Worm (Caenorhabditis elegans) whole organism, midembryonic: ENCODE data around the gene cab-1.
A peak's percentile ranks its signal among the peaks of the same experiment; 100 is the strongest.

Experiments used
- T22C8.4 ChIP-seq: fragments of 200-800 bp; sonication (Bioruptor generic); IDR thresholded peaks from 2 replicates; pipeline ENCODE4 v1.3.6; 2022; ENCODE audit warnings: missing genetic modification characterization, missing compliant biosample characterization
- cog-1 ChIP-seq: sonication (generic microtip); optimal IDR thresholded peaks from 2 replicates; lab custom pipeline; 2016; ENCODE audit warnings: missing genetic modification characterization, missing compliant biosample characterization
- flt-1 ChIP-seq: fragments of 200-800 bp; sonication (Bioruptor generic); IDR thresholded peaks from 2 replicates; pipeline ENCODE4 v1.3.6; 2022; ENCODE audit warnings: missing genetic modification characterization, missing compliant biosample characterization
- klf-2 ChIP-seq: fragments of 200-800 bp; sonication (Bioruptor generic); conservative IDR thresholded peaks from 2 replicates; pipeline ENCODE4 v1.3.6; 2022; ENCODE audit warnings: missing genetic modification reagents, missing genetic modification characterization, missing compliant biosample characterization
- med-1 ChIP-seq: sonication (generic microtip); optimal IDR thresholded peaks from 2 replicates; lab custom pipeline; 2017; ENCODE audit warnings: missing genetic modification characterization, mild to moderate bottlenecking, missing compliant biosample characterization, antibody characterized with exemption, missing genetic modification reagents; ENCODE audit not compliant: insufficient read depth
- ref-1 ChIP-seq: fragments of 200-800 bp; sonication (Bioruptor generic); conservative IDR thresholded peaks from 2 replicates; pipeline ENCODE4 v1.3.6; 2022; ENCODE audit warnings: missing genetic modification reagents, missing genetic modification characterization, missing compliant biosample characterization
- tab-1 ChIP-seq: fragments of 200-800 bp; sonication (Bioruptor generic); IDR thresholded peaks from 2 replicates; pipeline ENCODE4 v1.3.6; 2022; ENCODE audit warnings: missing genetic modification characterization, missing compliant biosample characterization
- ztf-23 ChIP-seq: fragments of 200-800 bp; sonication (Bioruptor generic); IDR thresholded peaks from 2 replicates; pipeline ENCODE4 v1.3.6; 2022; ENCODE audit warnings: missing genetic modification reagents, missing genetic modification characterization, missing compliant biosample characterization
- ztf-29 ChIP-seq: fragments of 200-800 bp; sonication (Bioruptor generic); IDR thresholded peaks from 2 replicates; pipeline ENCODE4 v1.3.6; 2022; ENCODE audit warnings: missing genetic modification reagents, missing genetic modification characterization, missing compliant biosample characterization

cab-1 gene

DNA sequence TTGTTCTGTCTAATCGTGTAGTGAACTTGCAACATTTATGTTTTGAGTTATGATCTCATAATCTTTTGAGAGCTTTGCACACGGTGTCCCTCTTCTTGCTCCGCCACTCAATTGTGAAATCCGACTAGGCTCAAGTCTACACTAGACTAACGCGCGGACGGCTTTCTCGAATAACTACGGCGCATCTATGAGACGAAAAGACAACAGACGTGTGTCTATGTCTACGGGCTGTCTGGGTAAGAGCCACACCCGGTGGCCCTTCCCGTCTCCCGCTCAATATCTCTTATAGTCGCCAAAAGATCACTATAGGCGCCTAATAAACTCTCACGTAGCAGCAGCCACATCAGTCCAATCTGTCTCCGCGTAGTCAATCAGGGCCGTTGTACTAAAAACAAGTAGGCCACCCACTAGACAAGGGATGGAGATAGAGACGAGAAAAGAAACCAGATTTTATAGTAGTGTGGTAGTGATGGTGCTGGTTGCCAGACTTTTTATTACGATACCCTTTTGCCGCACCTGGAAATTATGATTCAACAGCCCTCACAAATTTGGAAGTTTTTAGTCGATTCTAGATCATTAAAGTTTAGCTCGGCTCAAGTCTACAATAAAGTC is 36.9 kb downstream of the cab-1 start:
- no peak for TF ChIP-seq flt-1 (GFP tag; lab: Robert Waterston, UW)
- TF ChIP-seq ztf-23 (GFP tag; lab: Robert Waterston, UW): no peak

DNA sequence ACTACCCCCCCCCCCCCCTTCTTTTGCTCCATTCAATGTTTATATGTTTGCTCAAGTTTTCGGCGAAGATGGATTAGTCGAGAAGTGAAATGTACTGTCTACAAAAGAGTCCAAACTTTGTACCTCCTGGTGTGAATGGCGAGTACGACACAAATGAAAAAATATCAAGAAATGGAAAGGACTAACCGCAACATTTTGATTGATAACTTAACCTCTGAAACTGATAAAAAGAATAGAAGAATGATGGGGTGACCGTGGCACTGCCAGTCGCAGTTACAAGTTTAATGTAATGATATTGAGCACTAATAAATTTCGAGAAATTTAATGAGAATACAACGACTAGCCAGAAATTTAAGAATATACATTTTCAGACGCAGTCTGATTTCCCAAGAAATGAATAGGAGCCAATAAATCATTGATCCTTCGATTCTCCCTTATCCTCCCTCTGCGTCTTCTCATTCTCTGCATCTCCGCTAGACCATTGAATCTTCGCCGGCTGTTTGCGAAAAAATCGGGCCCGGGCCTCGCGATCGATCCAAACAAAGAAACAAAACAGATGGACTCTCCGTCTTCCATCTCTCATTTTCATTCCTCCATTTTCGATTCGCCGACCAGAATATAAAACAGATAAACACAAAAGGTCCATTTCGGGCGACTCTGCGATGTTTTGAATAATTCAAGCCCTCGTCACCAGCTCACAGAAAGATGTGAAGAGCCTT is 37.9 kb downstream of the cab-1 start:
- no peak for TF ChIP-seq klf-2
- TF ChIP-seq T22C8.4 (GFP tag; lab: Robert Waterston, UW): peak; percentile 31; the same call in 1 of the 2 replicates
- TF ChIP-seq cog-1 (tag; lab: Kevin White, UChicago): no peak

DNA sequence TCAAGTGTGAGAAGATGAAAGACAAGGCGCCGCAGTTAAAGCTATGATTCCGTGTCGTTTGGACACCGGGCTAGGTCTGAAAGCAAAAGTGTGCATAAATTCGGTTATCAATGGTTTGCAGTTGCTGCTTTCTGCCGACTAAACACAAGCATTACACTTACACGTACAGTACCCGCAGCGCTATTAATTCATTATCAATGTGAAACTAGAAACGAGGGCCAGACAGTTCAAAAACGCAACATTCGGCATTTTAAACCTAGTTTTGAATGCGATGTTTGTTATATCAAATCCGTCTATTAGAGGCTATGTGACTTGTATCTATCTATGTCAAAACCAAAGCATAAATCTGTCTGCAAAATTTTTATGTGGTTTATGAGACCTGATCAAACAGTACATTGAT is 38.7 kb downstream of the cab-1 start:
- TF ChIP-seq cog-1 (tag; lab: Kevin White, UChicago): no peak
- no peak for TF ChIP-seq T22C8.4 (GFP tag; lab: Robert Waterston, UW)
- no peak for TF ChIP-seq flt-1 (GFP tag; lab: Robert Waterston, UW)
- no peak for TF ChIP-seq ztf-29
- TF ChIP-seq ztf-23 (GFP tag; lab: Robert Waterston, UW): no peak
- no peak for TF ChIP-seq med-1 (GFP tag; lab: Kevin White, UChicago)
- no peak for TF ChIP-seq klf-2
- TF ChIP-seq tab-1 (GFP tag; lab: Robert Waterston, UW): no peak
- no peak for TF ChIP-seq ref-1 (GFP tag; lab: Robert Waterston, UW)

ce11 chrX:12172482-12173134 is 40.1 kb downstream of the cab-1 start:
- TF ChIP-seq ztf-29: no peak
- no peak for TF ChIP-seq tab-1 (GFP tag; lab: Robert Waterston, UW)
- no peak for TF ChIP-seq T22C8.4 (GFP tag; lab: Robert Waterston, UW)

ce11 chrX:12171631-12172348 is 40.9 kb downstream of the cab-1 start, which contains the start of gene F57G12.1:
Gene F57G12.1, minus strand, starts transcription at chrX:12171681.
- TF ChIP-seq flt-1 (GFP tag; lab: Robert Waterston, UW) (0 out of 2 replicates have a peak, but pooled peaks have one; percentile 66), klf-2 (0 out of 2 replicates have a peak, but pooled peaks have one; percentile 16), tab-1 (GFP tag; lab: Robert Waterston, UW) (peak; percentile 59; the same call in 1 of the 2 replicates), ref-1 (GFP tag; lab: Robert Waterston, UW) (no peak), med-1 (GFP tag; lab: Kevin White, UChicago) (no peak), T22C8.4 (GFP tag; lab: Robert Waterston, UW) (no peak), cog-1 (tag; lab: Kevin White, UChicago) (peak; percentile 85), ztf-23 (GFP tag; lab: Robert Waterston, UW) (no peak), ztf-29 (no peak)

ce11 chrX:12169390-12169789 is 43.3 kb downstream of the cab-1 start:
- TF ChIP-seq klf-2 (no peak), ztf-29 (no peak), cog-1 (tag; lab: Kevin White, UChicago) (no peak), ref-1 (GFP tag; lab: Robert Waterston, UW) (no peak), ztf-23 (GFP tag; lab: Robert Waterston, UW) (no peak), med-1 (GFP tag; lab: Kevin White, UChicago) (no peak), T22C8.4 (GFP tag; lab: Robert Waterston, UW) (0 out of 2 replicates have a peak, but pooled peaks have one; percentile 7)

DNA sequence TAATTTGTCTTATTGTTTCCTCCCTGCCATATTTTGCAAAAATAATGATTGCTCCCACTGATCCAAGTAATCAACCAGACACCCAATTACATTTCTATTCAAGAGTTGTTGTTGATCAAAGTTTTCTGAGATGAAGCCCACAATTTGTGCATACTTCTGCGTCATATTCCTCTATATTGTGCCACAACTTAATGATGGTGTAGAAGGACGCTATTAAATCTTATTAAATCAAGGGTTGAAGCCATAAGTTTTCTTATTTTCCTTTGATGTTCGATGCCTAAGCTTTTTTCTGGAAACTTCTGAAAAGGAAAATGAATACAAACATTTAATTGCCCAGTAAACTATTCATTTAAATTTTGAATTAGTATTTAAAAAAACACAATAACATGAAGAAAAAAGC is 43.9 kb downstream of the cab-1 start:
- TF ChIP-seq med-1 (GFP tag; lab: Kevin White, UChicago) (no peak), flt-1 (GFP tag; lab: Robert Waterston, UW) (no peak), ztf-29 (no peak), klf-2 (no peak), cog-1 (tag; lab: Kevin White, UChicago) (no peak)

DNA sequence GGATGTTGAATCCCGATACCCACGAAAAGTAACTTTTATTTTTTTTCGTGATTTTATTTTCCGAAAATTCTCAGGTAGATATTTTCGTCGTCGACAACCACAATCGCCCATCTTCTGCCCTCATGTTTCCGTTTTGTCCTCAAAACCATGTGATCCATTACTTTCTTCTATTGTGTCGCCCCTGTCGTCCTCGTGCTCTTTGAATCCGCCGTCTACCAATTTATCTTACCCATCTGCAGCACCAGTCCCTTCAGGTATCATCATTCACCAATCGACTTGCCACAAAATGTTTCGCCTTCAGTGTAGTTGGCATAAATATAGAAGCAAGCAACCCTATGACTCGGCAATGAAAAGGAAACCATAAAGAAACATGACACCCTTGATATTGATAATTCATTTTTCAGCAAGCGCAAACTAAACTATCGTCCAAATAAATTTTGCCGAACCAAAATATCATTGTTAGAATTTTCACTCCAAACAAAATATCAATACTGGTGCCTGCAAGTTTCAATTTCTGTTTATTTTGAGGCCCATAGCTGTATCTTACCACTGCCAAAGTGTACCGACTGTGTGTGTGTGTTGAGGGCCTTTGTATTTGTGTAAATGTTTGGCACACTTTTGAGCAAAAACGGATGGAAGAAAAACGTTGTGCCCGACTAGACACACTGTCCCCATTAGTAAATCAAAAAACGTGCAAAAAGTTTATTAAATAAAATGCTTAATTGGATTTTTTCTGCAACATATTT is 44.9 kb downstream of the cab-1 start:
- no peak for TF ChIP-seq T22C8.4 (GFP tag; lab: Robert Waterston, UW)
- TF ChIP-seq med-1 (GFP tag; lab: Kevin White, UChicago): no peak
- TF ChIP-seq cog-1 (tag; lab: Kevin White, UChicago): no peak
- TF ChIP-seq flt-1 (GFP tag; lab: Robert Waterston, UW): no peak
- TF ChIP-seq klf-2: no peak
- TF ChIP-seq ztf-29: no peak
- no peak for TF ChIP-seq ztf-23 (GFP tag; lab: Robert Waterston, UW)
- no peak for TF ChIP-seq tab-1 (GFP tag; lab: Robert Waterston, UW)
- no peak for TF ChIP-seq ref-1 (GFP tag; lab: Robert Waterston, UW)

DNA sequence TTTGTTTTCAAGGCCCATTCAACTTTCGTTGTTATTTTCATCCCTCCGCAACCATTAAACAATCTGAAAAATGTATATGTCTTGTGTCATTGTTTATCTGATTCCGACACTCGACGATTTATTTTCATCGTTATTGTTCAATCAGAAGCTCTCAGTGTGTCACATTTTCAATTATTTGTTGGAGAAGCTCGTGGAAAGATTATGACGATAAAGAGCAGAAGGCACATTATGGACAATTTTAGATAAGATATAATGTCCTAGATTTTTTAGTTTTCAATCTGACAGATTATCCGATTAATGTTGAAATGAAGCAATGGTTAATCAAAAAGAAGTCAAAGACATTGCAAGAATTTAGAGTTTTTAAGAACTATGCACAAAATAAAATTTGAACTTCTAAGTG is 47.8 kb downstream of the cab-1 start:
- TF ChIP-seq cog-1 (tag; lab: Kevin White, UChicago): no peak
- no peak for TF ChIP-seq tab-1 (GFP tag; lab: Robert Waterston, UW)
- no peak for TF ChIP-seq klf-2
- TF ChIP-seq ztf-29: no peak
- TF ChIP-seq flt-1 (GFP tag; lab: Robert Waterston, UW): no peak
- no peak for TF ChIP-seq ztf-23 (GFP tag; lab: Robert Waterston, UW)
